Worm (Caenorhabditis elegans) whole organism, L1 larva: ENCODE data around the gene H35N09.1.

Experiments used
- F16B12.6 ChIP-seq: fragments of 150-350 bp; optimal IDR thresholded peaks from 2 replicates; lab custom pipeline; 2014; ENCODE audit warnings: missing biosample characterization, missing genetic modification characterization
- Y116A8C.19 ChIP-seq: sonication (generic microtip); optimal IDR thresholded peaks from 2 replicates; lab custom pipeline; 2016; ENCODE audit warnings: missing compliant biosample characterization, missing genetic modification characterization, borderline replicate concordance
- alr-1 ChIP-seq: fragments of 200-800 bp; sonication (Bioruptor generic); optimal IDR thresholded peaks from 2 replicates; lab custom pipeline; 2018; ENCODE audit warnings: borderline replicate concordance, mild to moderate bottlenecking, missing genetic modification characterization, missing compliant biosample characterization
- aly-2 ChIP-seq: fragments of 150-350 bp; optimal IDR thresholded peaks from 2 replicates; lab custom pipeline; 2014; ENCODE audit warnings: missing biosample characterization, missing genetic modification characterization
- ama-1 ChIP-seq: fragments of 150-350 bp; optimal IDR thresholded peaks from 2 replicates; lab custom pipeline; 2014
- blmp-1 ChIP-seq: fragments of 150-350 bp; optimal IDR thresholded peaks from 2 replicates; lab custom pipeline; 2014; ENCODE audit warnings: missing biosample characterization, missing genetic modification characterization
- ceh-63 ChIP-seq: fragments of 200-800 bp; sonication (Bioruptor generic); optimal IDR thresholded peaks from 2 replicates; lab custom pipeline; 2018; ENCODE audit warnings: mild to moderate bottlenecking, missing genetic modification characterization, missing compliant biosample characterization
- ceh-8 ChIP-seq: fragments of 200-800 bp; sonication (Bioruptor generic); optimal IDR thresholded peaks from 2 replicates; lab custom pipeline; 2018; ENCODE audit warnings: mild to moderate bottlenecking, missing genetic modification characterization, moderate library complexity, missing compliant biosample characterization
- ces-1 ChIP-seq: fragments of 150-350 bp; optimal IDR thresholded peaks from 2 replicates; lab custom pipeline; 2014; ENCODE audit warnings: missing biosample characterization, missing genetic modification reagents, missing genetic modification characterization
- egl-13 ChIP-seq: sonication (generic microtip); optimal IDR thresholded peaks from 2 replicates; lab custom pipeline; 2016; ENCODE audit warnings: missing genotype, missing genetic modification reagents, missing genetic modification characterization, missing compliant biosample characterization
- elt-2 ChIP-seq: sonication (generic microtip); optimal IDR thresholded peaks from 2 replicates; lab custom pipeline; 2016; ENCODE audit warnings: missing genetic modification characterization, mild to moderate bottlenecking, inconsistent platforms, missing compliant biosample characterization, missing genetic modification reagents
- fkh-10 ChIP-seq: sonication (generic microtip); optimal IDR thresholded peaks from 2 replicates; lab custom pipeline; 2017; ENCODE audit warnings: missing biosample characterization, missing genetic modification reagents, missing genetic modification characterization
- fos-1 ChIP-seq: fragments of 150-350 bp; optimal IDR thresholded peaks from 2 replicates; lab custom pipeline; 2014; ENCODE audit warnings: missing biosample characterization, missing genetic modification characterization
- hlh-17 ChIP-seq: fragments of 200-800 bp; sonication (Bioruptor generic); optimal IDR thresholded peaks from 2 replicates; lab custom pipeline; 2018; ENCODE audit warnings: missing genetic modification characterization, mild to moderate bottlenecking, missing compliant biosample characterization, moderate library complexity, borderline replicate concordance
- hlh-4 ChIP-seq: sonication (generic microtip); optimal IDR thresholded peaks from 2 replicates; lab custom pipeline; 2016; ENCODE audit warnings: mild to moderate bottlenecking, missing genetic modification characterization, missing compliant biosample characterization
- jun-1 ChIP-seq: fragments of 150-350 bp; optimal IDR thresholded peaks from 2 replicates; lab custom pipeline; 2014; ENCODE audit warnings: missing biosample characterization, missing genetic modification reagents, missing genetic modification characterization
- lin-13 ChIP-seq: fragments of 150-350 bp; optimal IDR thresholded peaks from 2 replicates; lab custom pipeline; 2014; ENCODE audit warnings: missing biosample characterization, missing genetic modification reagents, missing genetic modification characterization
- lin-14 ChIP-seq: fragments of 200-800 bp; sonication (Bioruptor generic); optimal IDR thresholded peaks from 2 replicates; lab custom pipeline; 2018; ENCODE audit warnings: mild to moderate bottlenecking, missing genetic modification characterization, moderate library complexity, missing compliant biosample characterization
- lin-15B ChIP-seq: fragments of 150-350 bp; sonication (generic microtip); optimal IDR thresholded peaks from 3 replicates; lab custom pipeline; 2014; ENCODE audit warnings: missing biosample characterization, missing genetic modification characterization
- lin-35 ChIP-seq, 2 experiments: fragments of 150-350 bp; optimal IDR thresholded peaks; 2 replicates each; lab custom pipeline; 2014; ENCODE audit warnings: missing biosample characterization in 2 of 2, missing genetic modification characterization in 2 of 2, missing genetic modification reagents in 2 of 2
- lin-39 ChIP-seq: fragments of 150-350 bp; optimal IDR thresholded peaks from 2 replicates; lab custom pipeline; 2014; ENCODE audit warnings: missing biosample characterization, missing genetic modification reagents, missing genetic modification characterization
- lir-3 ChIP-seq: sonication (generic microtip); optimal IDR thresholded peaks from 2 replicates; lab custom pipeline; 2016; ENCODE audit warnings: mild to moderate bottlenecking, missing genetic modification characterization, moderate library complexity, missing compliant biosample characterization; ENCODE audit not compliant: poor library complexity
- lsy-2 ChIP-seq, 2 experiments: fragments of 150-350 bp; optimal IDR thresholded peaks; 2 replicates each; lab custom pipeline; 2014; ENCODE audit warnings: missing biosample characterization in 2 of 2, missing genetic modification characterization in 2 of 2
- mdl-1 ChIP-seq, 2 experiments: fragments of 150-350 bp; optimal IDR thresholded peaks; 2 replicates each; lab custom pipeline; 2014 to 2017; ENCODE audit warnings: missing biosample characterization in 2 of 2, missing genetic modification characterization in 2 of 2, inconsistent platforms in 1 of 2
- mef-2 ChIP-seq: fragments of 150-350 bp; optimal IDR thresholded peaks from 2 replicates; lab custom pipeline; 2014; ENCODE audit warnings: missing biosample characterization, missing genetic modification characterization
- nhr-11 ChIP-seq: fragments of 150-350 bp; optimal IDR thresholded peaks from 2 replicates; lab custom pipeline; 2014; ENCODE audit warnings: missing biosample characterization, missing genetic modification characterization
- nhr-12 ChIP-seq: sonication (generic microtip); optimal IDR thresholded peaks from 2 replicates; lab custom pipeline; 2017; ENCODE audit warnings: missing biosample characterization, missing genetic modification characterization
- nhr-237 ChIP-seq: fragments of 150-350 bp; optimal IDR thresholded peaks from 2 replicates; lab custom pipeline; 2014; ENCODE audit warnings: missing biosample characterization, missing genetic modification characterization
- nhr-47 ChIP-seq: sonication (generic microtip); optimal IDR thresholded peaks from 2 replicates; lab custom pipeline; 2016; ENCODE audit warnings: mild to moderate bottlenecking, missing genetic modification characterization, moderate library complexity, missing compliant biosample characterization
- nhr-71 ChIP-seq: sonication (generic microtip); optimal IDR thresholded peaks from 2 replicates; lab custom pipeline; 2016; ENCODE audit warnings: mild to moderate bottlenecking, missing genetic modification characterization, moderate library complexity, missing compliant biosample characterization
- nhr-76 ChIP-seq: sonication (generic microtip); optimal IDR thresholded peaks from 2 replicates; lab custom pipeline; 2017; ENCODE audit warnings: missing biosample characterization, missing genetic modification characterization
- nhr-77 ChIP-seq: fragments of 150-350 bp; optimal IDR thresholded peaks from 2 replicates; lab custom pipeline; 2014; ENCODE audit warnings: missing biosample characterization, missing genetic modification characterization
- nhr-90 ChIP-seq: sonication (generic microtip); optimal IDR thresholded peaks from 2 replicates; lab custom pipeline; 2016; ENCODE audit warnings: mild to moderate bottlenecking, missing genetic modification characterization, missing compliant biosample characterization; ENCODE audit not compliant: poor library complexity
- pag-3 ChIP-seq: sonication (generic microtip); optimal IDR thresholded peaks from 2 replicates; lab custom pipeline; 2017; ENCODE audit warnings: missing genetic modification characterization, mild to moderate bottlenecking, missing compliant biosample characterization, antibody characterized with exemption, borderline replicate concordance; ENCODE audit not compliant: insufficient read depth
- pax-3 ChIP-seq: fragments of 200-800 bp; sonication (Bioruptor generic); optimal IDR thresholded peaks from 2 replicates; lab custom pipeline; 2018; ENCODE audit warnings: mild to moderate bottlenecking, missing genetic modification characterization, moderate library complexity, missing compliant biosample characterization
- pqm-1 ChIP-seq: sonication (generic microtip); optimal IDR thresholded peaks from 3 replicates; lab custom pipeline; 2017; ENCODE audit warnings: missing biosample characterization, missing genetic modification characterization
- snu-23 ChIP-seq: sonication (generic microtip); optimal IDR thresholded peaks from 2 replicates; lab custom pipeline; 2016; ENCODE audit warnings: missing genetic modification characterization, missing compliant biosample characterization
- sptf-1 ChIP-seq: fragments of 150-350 bp; optimal IDR thresholded peaks from 2 replicates; lab custom pipeline; 2014; ENCODE audit warnings: missing biosample characterization, missing genetic modification characterization
- swsn-7 ChIP-seq: sonication (generic microtip); optimal IDR thresholded peaks from 2 replicates; lab custom pipeline; 2016; ENCODE audit warnings: missing genetic modification characterization, missing compliant biosample characterization
- tbx-2 ChIP-seq: sonication (generic microtip); optimal IDR thresholded peaks from 2 replicates; lab custom pipeline; 2016; ENCODE audit warnings: missing genetic modification characterization, missing compliant biosample characterization
- tlp-1 ChIP-seq: fragments of 150-350 bp; optimal IDR thresholded peaks from 2 replicates; lab custom pipeline; 2014; ENCODE audit warnings: missing biosample characterization, missing genetic modification characterization
- unc-30 ChIP-seq: sonication (generic microtip); optimal IDR thresholded peaks from 2 replicates; lab custom pipeline; 2017; ENCODE audit warnings: missing biosample characterization, missing genetic modification characterization
- unc-62 ChIP-seq: fragments of 150-350 bp; optimal IDR thresholded peaks from 2 replicates; lab custom pipeline; 2014; ENCODE audit warnings: missing biosample characterization, missing genetic modification reagents, missing genetic modification characterization
- unc-98 ChIP-seq: fragments of 200-800 bp; sonication (Bioruptor generic); IDR thresholded peaks from 2 replicates; pipeline ENCODE4 v1.3.6; 2022; ENCODE audit warnings: missing genetic modification characterization, missing compliant biosample characterization
- vab-15 ChIP-seq: sonication (generic microtip); optimal IDR thresholded peaks from 2 replicates; lab custom pipeline; 2017; ENCODE audit warnings: missing genotype, mild to moderate bottlenecking, missing genetic modification characterization, missing compliant biosample characterization
- zag-1 ChIP-seq: fragments of 150-350 bp; optimal IDR thresholded peaks from 2 replicates; lab custom pipeline; 2014; ENCODE audit warnings: missing biosample characterization, missing genetic modification characterization
- zip-4 ChIP-seq: fragments of 200-800 bp; sonication (Bioruptor generic); optimal IDR thresholded peaks from 2 replicates; lab custom pipeline; 2018; ENCODE audit warnings: mild to moderate bottlenecking, missing genetic modification characterization, moderate library complexity, missing compliant biosample characterization

The H35N09.1 gene

ce11 chrX:8602722-8603427 is 2.3 kb upstream of the H35N09.1 start:
- TF ChIP-seq unc-62 (GFP tag; lab: Kevin White, UChicago) (no peak), fkh-10 (GFP tag; lab: Kevin White, UChicago) (no peak), nhr-77 (tag; lab: Kevin White, UChicago) (no peak), nhr-11 (tag; lab: Kevin White, UChicago) (no peak), zag-1 (tag; lab: Kevin White, UChicago) (no peak), zip-4 (GFP tag; lab: Kevin White, UChicago) (no peak), unc-30 (no peak), egl-13 (tag; lab: Kevin White, UChicago) (no peak), tlp-1 (no peak), nhr-47 (tag; lab: Kevin White, UChicago) (no peak), ceh-8 (GFP tag; lab: Kevin White, UChicago) (no peak), mdl-1 (tag; optimal IDR thresholded peaks at IDR 0.05; lab: Kevin White, UChicago) (no peak), lin-39 (no peak), sptf-1 (tag; lab: Kevin White, UChicago) (no peak), blmp-1 (no peak), hlh-17 (GFP tag; lab: Kevin White, UChicago) (no peak), elt-2 (tag; lab: Kevin White, UChicago) (no peak), alr-1 (tag; lab: Kevin White, UChicago) (no peak), nhr-12 (tag; lab: Kevin White, UChicago) (no peak)

ce11 chrX:8604160-8604559 is 979 bp upstream of the H35N09.1 start:
- TF ChIP-seq zip-4 (GFP tag; lab: Kevin White, UChicago) (no peak), elt-2 (tag; lab: Kevin White, UChicago) (peak; percentile 29)
- TF ChIP-seq, all 84 proteins: peak for 1

ce11 chrX:8608756-8609155 is 3.6 kb downstream of the H35N09.1 start:
- peak; percentile 6 to 39 for TF ChIP-seq lsy-2 (tag; optimal IDR thresholded peaks at IDR 0.05; lab: Kevin White, UChicago)
- TF ChIP-seq pax-3 (tag; lab: Kevin White, UChicago), result no peak
- no peak for TF ChIP-seq egl-13 (tag; lab: Kevin White, UChicago)
- TF ChIP-seq lin-14, result peak; percentile 26
- TF ChIP-seq ces-1, result no peak
- no peak for TF ChIP-seq ceh-8 (GFP tag; lab: Kevin White, UChicago)
- TF ChIP-seq hlh-4 (tag; lab: Kevin White, UChicago), result no peak
- TF ChIP-seq mef-2 (tag; lab: Kevin White, UChicago), result no peak
- TF ChIP-seq pqm-1, result no peak
- TF ChIP-seq nhr-71, result peak; percentile 48
- peak; percentile 72 for TF ChIP-seq nhr-90
- TF ChIP-seq lir-3, result peak; percentile 14
- TF ChIP-seq nhr-237, result no peak
- no peak for TF ChIP-seq ama-1 (lab: Kevin White, UChicago)
- TF ChIP-seq fos-1 (tag; lab: Kevin White, UChicago), result no peak
- no peak for TF ChIP-seq F16B12.6
- TF ChIP-seq lin-15B (tag; lab: Kevin White, UChicago), result no peak
- no peak for TF ChIP-seq vab-15 (tag; lab: Kevin White, UChicago)
- no peak for TF ChIP-seq unc-30
- TF ChIP-seq nhr-76 (tag; lab: Kevin White, UChicago), result no peak
- TF ChIP-seq tbx-2, result peak; percentile 44
- no peak for TF ChIP-seq aly-2 (tag; lab: Kevin White, UChicago)
- no peak for TF ChIP-seq unc-98 (GFP tag; lab: Robert Waterston, UW)
- TF ChIP-seq zip-4 (GFP tag; lab: Kevin White, UChicago), result no peak
- no peak for TF ChIP-seq ceh-63 (GFP tag; lab: Kevin White, UChicago)
- TF ChIP-seq Y116A8C.19, result no peak
- peak in 1 of 2 experiments; percentile 62 for TF ChIP-seq lin-35 (GFP tag; optimal IDR thresholded peaks at IDR 0.05; lab: Kevin White, UChicago)
- peak; percentile 50 for TF ChIP-seq snu-23 (GFP tag; lab: Kevin White, UChicago)
- no peak for TF ChIP-seq jun-1 (tag; lab: Kevin White, UChicago)
- no peak for TF ChIP-seq sptf-1 (tag; lab: Kevin White, UChicago)
- TF ChIP-seq swsn-7, result no peak
- no peak for TF ChIP-seq pag-3 (tag; lab: Kevin White, UChicago)
- no peak for TF ChIP-seq lin-13
- TF ChIP-seq elt-2 (tag; lab: Kevin White, UChicago), result peak; percentile 33
